Fruit fly (Drosophila melanogaster): ENCODE data around the gene CG9213.
A peak's percentile ranks its signal among the peaks of the same experiment; 100 is the strongest.

Gene CG9213

DNA sequence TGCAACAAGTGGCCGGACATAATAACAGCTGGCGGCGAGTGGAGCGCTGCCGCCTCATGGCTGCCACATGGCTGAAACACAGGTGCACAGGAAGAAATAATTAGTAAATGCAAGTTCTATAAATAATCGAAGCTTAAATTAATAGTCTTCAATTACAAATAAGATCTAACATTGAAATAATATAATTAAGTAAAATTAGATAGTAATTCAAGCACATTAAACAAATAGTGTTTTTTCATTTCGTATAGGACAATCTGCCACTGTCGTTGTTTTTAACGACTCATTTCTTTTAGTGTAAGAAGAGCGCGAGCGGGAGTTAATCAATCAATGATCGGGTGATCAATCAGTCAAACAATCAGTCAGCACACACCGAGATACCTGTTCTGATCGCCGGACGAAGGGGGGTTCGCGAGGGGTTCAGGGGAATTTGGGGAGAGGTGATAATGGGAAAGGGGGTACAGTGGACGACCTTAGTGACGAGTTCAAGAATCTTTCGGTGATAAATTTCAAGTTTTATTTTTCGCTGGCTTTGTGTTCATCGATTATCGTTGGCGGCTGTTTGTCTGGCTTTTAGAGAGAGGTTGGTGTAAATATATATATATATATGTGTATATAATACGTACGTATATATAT, 34.4 kb downstream of the CG9213 start:
- peak; percentile 27 for TF ChIP-seq HLH106 (tag; optimal IDR thresholded peaks at IDR 0.05)
- TF ChIP-seq fru (GFP tag; optimal IDR thresholded peaks at IDR 0.05) = peak; percentile 16
- peak; percentile 9 for TF ChIP-seq h (GFP tag; optimal IDR thresholded peaks at IDR 0.05)
- TF ChIP-seq Rel (GFP tag; optimal IDR thresholded peaks at IDR 0.05) = no peak
- peak; percentile 15 for TF ChIP-seq Rel (tag; optimal IDR thresholded peaks at IDR 0.05)
- no peak for TF ChIP-seq tai (GFP tag; optimal IDR thresholded peaks at IDR 0.05)
- no peak for TF ChIP-seq pan (optimal IDR thresholded peaks at IDR 0.05)
- TF ChIP-seq foxo (GFP tag; optimal IDR thresholded peaks at IDR 0.05) = peak in 1 of 2 experiments; percentile 24

- TF ChIP-seq foxo (GFP tag; optimal IDR thresholded peaks at IDR 0.05) = peak in 1 of 2 experiments; percentile 19
- TF ChIP-seq ey (GFP tag; optimal IDR thresholded peaks at IDR 0.05) = peak; percentile 8
- TF ChIP-seq rgr (GFP tag; optimal IDR thresholded peaks at IDR 0.05) = no peak
These were observed 42.3 kb downstream of the CG9213 start for dm6 chrX:15532062-15532461.

- TF ChIP-seq Hnf4 (GFP tag; optimal IDR thresholded peaks at IDR 0.05) (peak; percentile 32), fru (GFP tag; optimal IDR thresholded peaks at IDR 0.05) (peak; percentile 10), woc (GFP tag; optimal IDR thresholded peaks at IDR 0.05) (peak; percentile 10), HLH106 (tag; optimal IDR thresholded peaks at IDR 0.05) (peak; percentile 70), Hr78 (GFP tag; optimal IDR thresholded peaks at IDR 0.05) (no peak), Sp1 (GFP tag; optimal IDR thresholded peaks at IDR 0.05) (peak; percentile 60), foxo (GFP tag; optimal IDR thresholded peaks at IDR 0.05) (peak in 1 of 2 experiments; percentile 55), psq (GFP tag; optimal IDR thresholded peaks at IDR 0.05) (peak; percentile 44), CG9705 (GFP tag; optimal IDR thresholded peaks at IDR 0.05) (peak; percentile 21), usp (GFP tag; optimal IDR thresholded peaks at IDR 0.05) (no peak), ey (GFP tag; optimal IDR thresholded peaks at IDR 0.05) (peak; percentile 4), dmrt93B (GFP tag; optimal IDR thresholded peaks at IDR 0.05) (peak; percentile 2), h (GFP tag; optimal IDR thresholded peaks at IDR 0.05) (peak; percentile 50), CrebA (GFP tag; optimal IDR thresholded peaks at IDR 0.05; ENCODE audit: borderline replicate concordance) (no peak), OdsH (GFP tag; optimal IDR thresholded peaks at IDR 0.05) (peak; percentile 3), brk (GFP tag; optimal IDR thresholded peaks at IDR 0.05) (no peak)
These were observed 44.0 kb downstream of the CG9213 start for dm6 chrX:15530369-15530768.

DNA sequence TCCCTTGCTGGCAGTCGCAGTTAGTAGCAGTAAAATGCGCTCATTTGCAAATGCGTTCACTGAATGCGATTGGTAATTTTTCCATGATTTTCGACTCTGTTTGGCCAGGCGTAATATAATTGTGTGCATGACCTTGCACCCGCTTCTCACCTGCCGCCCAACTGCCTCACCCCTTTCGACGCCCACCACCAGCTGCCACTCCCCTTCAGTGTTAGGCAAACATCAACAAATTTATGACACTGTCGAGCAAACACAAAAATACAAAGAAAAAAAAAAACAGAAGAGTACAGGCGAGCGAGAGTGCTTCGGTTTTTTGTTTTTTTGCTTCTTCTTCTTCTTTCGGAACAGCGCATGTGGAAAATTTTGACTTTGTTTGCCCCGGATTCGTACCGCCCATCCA, 44.4 kb downstream of the CG9213 start:
- TF ChIP-seq Hr83 (GFP tag; optimal IDR thresholded peaks at IDR 0.05; ENCODE audit: poor library complexity, severe bottlenecking) (peak; percentile 33), rgr (GFP tag; optimal IDR thresholded peaks at IDR 0.05) (no peak), Mio (GFP tag; optimal IDR thresholded peaks at IDR 0.05) (no peak), Myc (optimal IDR thresholded peaks at IDR 0.05) (no peak), h (GFP tag; optimal IDR thresholded peaks at IDR 0.05) (no peak), dsf (GFP tag; optimal IDR thresholded peaks at IDR 0.05; ENCODE audit: borderline replicate concordance) (no peak), N (GFP tag; optimal IDR thresholded peaks at IDR 0.05) (no peak), tai (GFP tag; optimal IDR thresholded peaks at IDR 0.05) (no peak), Dfd (GFP tag; optimal IDR thresholded peaks at IDR 0.05) (peak; percentile 63), Hr78 (GFP tag; optimal IDR thresholded peaks at IDR 0.05) (no peak), ey (GFP tag; optimal IDR thresholded peaks at IDR 0.05) (no peak), jim (GFP tag; optimal IDR thresholded peaks at IDR 0.05) (peak; percentile 19), Vsx2 (GFP tag; optimal IDR thresholded peaks at IDR 0.05; ENCODE audit: partially characterized antibody) (no peak), usp (GFP tag; optimal IDR thresholded peaks at IDR 0.05) (no peak), Hnf4 (GFP tag; optimal IDR thresholded peaks at IDR 0.05) (no peak)

DNA sequence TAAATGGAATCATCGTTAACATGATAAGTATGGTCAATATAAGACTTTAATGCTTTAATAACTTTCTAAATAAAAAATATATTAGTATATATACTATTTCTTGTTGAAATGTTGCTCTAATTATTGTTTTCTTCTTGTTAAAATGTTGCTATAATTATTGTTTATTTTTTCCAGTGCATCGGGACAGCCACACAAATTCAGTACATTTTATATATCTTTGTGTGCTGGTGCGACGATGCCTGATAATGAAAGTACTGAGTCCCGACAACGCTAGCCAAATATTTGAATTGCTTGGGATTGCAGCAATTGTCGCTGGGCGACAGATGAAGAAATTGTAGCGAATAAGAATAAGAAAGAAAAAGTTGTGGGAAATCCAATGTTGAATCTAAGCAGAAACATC, 45.1 kb downstream of the CG9213 start:
- TF ChIP-seq psq (GFP tag; optimal IDR thresholded peaks at IDR 0.05) = no peak
- peak; percentile 1 for TF ChIP-seq Sp1 (GFP tag; optimal IDR thresholded peaks at IDR 0.05)
- TF ChIP-seq HLH106 (tag; optimal IDR thresholded peaks at IDR 0.05) = peak; percentile 38

Measured in whole organism, wandering third instar larva.